Fruit fly (Drosophila melanogaster): Measurements from ENCODE around the gene Aldh7A1.

Aldh7A1 gene

DNA sequence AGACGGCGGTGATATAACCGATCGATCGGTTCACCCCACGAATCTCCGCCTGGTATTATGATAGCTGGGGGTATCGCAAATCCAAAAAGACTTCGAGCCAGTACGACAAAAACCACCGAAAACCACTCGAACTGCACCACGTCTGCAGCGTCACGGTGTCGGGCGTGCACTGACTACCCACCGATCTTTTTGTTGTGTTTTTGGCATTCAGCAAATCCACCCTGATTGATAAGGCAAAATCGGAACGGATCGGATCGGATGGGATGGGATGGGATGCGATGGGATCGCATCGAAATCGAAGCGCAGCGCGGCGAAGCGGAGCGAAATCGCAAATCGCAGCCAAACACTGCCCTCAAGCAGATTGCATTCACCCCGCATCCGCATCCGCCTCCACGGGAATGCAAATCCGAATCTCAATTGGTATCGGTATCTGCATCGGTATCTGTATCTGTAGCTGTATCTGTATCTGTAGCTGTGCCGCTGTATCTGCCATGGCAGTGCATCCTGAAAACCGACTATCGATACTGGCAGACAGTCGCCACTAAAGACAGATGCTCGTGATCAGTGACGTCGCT is 19.8 kb upstream of the Aldh7A1 start:
- no peak for TF ChIP-seq CG13894 (tag; optimal IDR thresholded peaks at IDR 0.05)
- TF ChIP-seq CG30431 (GFP tag; optimal IDR thresholded peaks at IDR 0.05) = no peak
- no peak for TF ChIP-seq CG6175 (GFP tag; IDR thresholded peaks at IDR 0.05)
- TF ChIP-seq CG15479 (GFP tag; optimal IDR thresholded peaks at IDR 0.05) = peak; percentile 67
- TF ChIP-seq en (GFP tag; optimal IDR thresholded peaks at IDR 0.05) = no peak
- TF ChIP-seq sens (GFP tag) = peak; percentile 37
- TF ChIP-seq CG7963 (GFP tag; IDR thresholded peaks at IDR 0.05; ENCODE audit: partially characterized antibody) = no peak

DNA sequence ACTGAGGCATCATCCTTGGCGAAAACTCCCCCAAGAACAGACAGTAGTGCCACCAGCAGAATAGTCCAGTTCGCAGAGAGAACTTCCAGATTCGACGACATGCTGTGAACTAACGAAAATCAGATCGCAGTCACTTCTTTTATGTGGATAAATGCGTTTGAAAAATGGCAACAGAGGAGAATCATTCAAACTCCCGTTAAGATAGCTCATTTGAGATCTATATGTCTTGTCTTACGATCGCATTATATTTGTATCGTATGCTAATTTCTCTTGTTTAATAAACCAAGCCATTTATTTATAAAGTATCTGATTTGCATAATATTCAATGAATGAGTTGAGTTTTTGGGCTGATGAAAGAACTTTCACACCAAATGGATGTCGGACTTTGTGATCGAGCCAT is 12.0 kb upstream of the Aldh7A1 start, which contains the start of gene CG14089:
CG14089 (minus strand) TSS at position 101 of the 400 bp plus-strand sequence.
- TF ChIP-seq YL-1 (GFP tag; optimal IDR thresholded peaks at IDR 0.05) (no peak), Ptx1 (GFP tag; IDR thresholded peaks at IDR 0.05) (no peak), esg (GFP tag; conservative IDR thresholded peaks at IDR 0.05) (no peak), Nf-YA (GFP tag; IDR thresholded peaks at IDR 0.05) (no peak), p53 (GFP tag; optimal IDR thresholded peaks at IDR 0.05) (no peak), Hr39 (optimal IDR thresholded peaks at IDR 0.05) (no peak), CG6654 (GFP tag; optimal IDR thresholded peaks at IDR 0.05) (no peak), E2f2 (GFP tag; IDR thresholded peaks at IDR 0.05) (no peak), CG3995 (GFP tag; optimal IDR thresholded peaks at IDR 0.05) (no peak), tap (tag; optimal IDR thresholded peaks at IDR 0.05) (no peak), CG30431 (GFP tag; optimal IDR thresholded peaks at IDR 0.05) (no peak), hbn (GFP tag; IDR thresholded peaks at IDR 0.05; ENCODE audit: partially characterized antibody) (no peak), Fer1 (GFP tag; optimal IDR thresholded peaks at IDR 0.05) (no peak), Optix (GFP tag; IDR thresholded peaks at IDR 0.05) (no peak), vvl (GFP tag; IDR thresholded peaks at IDR 0.05) (no peak), pzg (GFP tag; optimal IDR thresholded peaks at IDR 0.05) (no peak), CoRest (tag; optimal IDR thresholded peaks at IDR 0.05) (no peak)

DNA sequence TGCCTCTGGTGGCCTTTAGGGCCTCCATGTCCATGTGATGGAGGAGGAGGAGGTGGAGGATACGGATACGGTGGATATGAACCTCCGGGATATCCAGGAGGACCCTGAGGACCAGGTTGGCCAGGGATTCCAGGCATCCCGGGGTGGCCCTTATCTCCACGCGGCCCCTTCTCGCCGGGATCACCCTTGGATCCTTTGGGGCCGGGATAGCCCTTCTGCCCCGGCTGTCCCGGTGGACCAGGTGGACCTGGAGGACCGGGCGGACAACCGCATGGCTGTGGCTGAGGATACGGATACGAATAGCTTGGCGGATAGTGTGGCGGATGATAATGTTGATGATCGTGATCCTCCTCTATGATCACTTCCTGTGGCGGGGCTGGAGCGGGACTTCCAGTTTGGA is 11.6 kb upstream of the Aldh7A1 start:
- TF ChIP-seq Hr39 (optimal IDR thresholded peaks at IDR 0.05) (peak; percentile 57), ranshi (GFP tag; IDR thresholded peaks at IDR 0.05) (no peak), tup (GFP tag; optimal IDR thresholded peaks at IDR 0.05) (no peak), ind (GFP tag; optimal IDR thresholded peaks at IDR 0.05) (no peak), bigmax (GFP tag; optimal IDR thresholded peaks at IDR 0.05) (no peak), gfzf (GFP tag; optimal IDR thresholded peaks at IDR 0.05) (no peak), ham (GFP tag; IDR thresholded peaks at IDR 0.05) (no peak), Gsc (GFP tag; IDR thresholded peaks at IDR 0.05) (no peak), CG3726 (GFP tag; IDR thresholded peaks at IDR 0.05) (peak; percentile 49; the same call in 1 of the 3 replicates), sisA (GFP tag; IDR thresholded peaks at IDR 0.05) (no peak), CG32532 (GFP tag; IDR thresholded peaks at IDR 0.05) (0 out of 2 replicates have a peak, but pooled peaks have one; percentile 23), Dad (GFP tag; optimal IDR thresholded peaks at IDR 0.05) (no peak), CG4707 (GFP tag; optimal IDR thresholded peaks at IDR 0.05) (no peak), br (optimal IDR thresholded peaks at IDR 0.05) (no peak), lab (GFP tag; optimal IDR thresholded peaks at IDR 0.05) (no peak), CG34376 (GFP tag; optimal IDR thresholded peaks at IDR 0.05) (no peak)

DNA sequence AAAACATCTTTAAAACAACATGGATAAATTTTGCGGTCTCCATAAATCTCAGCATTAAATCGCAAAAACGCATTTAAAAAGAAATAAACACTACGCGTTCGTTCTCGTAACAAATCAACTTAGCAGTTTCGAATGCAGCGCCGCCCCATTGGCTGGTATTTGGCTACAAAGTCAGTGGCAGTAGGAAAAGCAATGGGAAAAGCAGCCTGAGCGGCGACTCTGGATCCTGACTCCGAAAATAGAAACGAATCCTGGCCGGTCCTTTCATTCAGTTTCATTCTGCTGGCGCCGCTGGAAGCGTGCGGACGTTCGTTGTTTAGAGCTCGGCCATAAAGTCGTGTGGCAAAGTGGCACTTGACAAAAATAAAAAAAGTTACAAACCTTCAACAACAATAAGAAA is 6.8 kb upstream of the Aldh7A1 start, which contains the start of gene CG14086:
CG14086 (plus strand) TSS at position 301 of the 400 bp plus-strand sequence.
- TF ChIP-seq HmgZ (tag; optimal IDR thresholded peaks at IDR 0.05) (no peak), CG16813 (GFP tag; IDR thresholded peaks at IDR 0.05; ENCODE audit: partially characterized antibody) (no peak), tna (GFP tag; IDR thresholded peaks at IDR 0.05; ENCODE audit: partially characterized antibody) (no peak), Side (GFP tag; optimal IDR thresholded peaks at IDR 0.05) (no peak), ranshi (GFP tag; IDR thresholded peaks at IDR 0.05) (no peak), so (GFP tag; IDR thresholded peaks at IDR 0.05) (no peak), chm (GFP tag; IDR thresholded peaks at IDR 0.05) (no peak), gcm2 (GFP tag; optimal IDR thresholded peaks at IDR 0.05) (no peak)

Data from whole organism, embryonic.